Fruit fly (Drosophila melanogaster): Measurements from ENCODE around the gene PTPMT1.

The PTPMT1 gene

DNA sequence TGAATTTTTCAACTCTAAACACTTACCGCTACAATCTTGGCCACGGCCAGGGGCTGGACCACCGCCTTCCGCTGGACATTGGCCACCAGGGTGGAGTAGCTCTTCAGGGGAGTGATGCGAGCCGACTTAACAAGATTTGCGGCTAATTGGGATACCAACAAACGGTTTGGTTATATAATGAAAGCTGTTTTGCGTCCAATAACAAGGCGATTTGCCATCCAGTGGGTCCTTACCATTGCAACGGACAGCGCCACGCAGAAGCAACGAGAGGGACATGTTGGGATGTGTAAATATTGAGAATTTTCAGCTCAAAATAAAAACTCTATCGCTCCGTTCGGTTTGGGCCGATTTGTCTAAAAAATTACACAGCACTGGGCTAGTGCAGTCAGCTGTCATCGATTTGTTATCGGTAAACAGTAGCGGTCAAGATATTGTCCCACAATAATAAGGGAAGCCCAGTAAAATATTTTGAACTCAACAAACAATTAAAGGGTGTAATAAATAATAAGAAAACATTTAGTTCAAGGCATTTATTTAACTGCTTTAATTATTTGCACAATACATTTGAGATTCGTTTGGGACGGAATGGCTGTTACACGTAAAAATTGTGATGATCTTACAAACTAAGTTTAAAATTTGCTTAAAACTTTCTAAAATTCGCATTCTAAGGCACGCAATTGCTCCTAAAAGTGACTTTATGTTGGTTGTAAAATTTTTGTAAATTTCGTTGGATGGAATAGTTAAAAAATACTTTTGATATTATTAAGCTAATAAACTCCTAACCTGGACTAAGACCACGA is 2.3 kb downstream of the PTPMT1 start, which contains the start of gene SdhD (continued):
- no peak for TF ChIP-seq knrl (GFP tag; IDR thresholded peaks at IDR 0.05; ENCODE audit: partially characterized antibody)
- no peak for TF ChIP-seq chif (GFP tag; optimal IDR thresholded peaks at IDR 0.05)
- peak; percentile 46 for TF ChIP-seq Fer1 (GFP tag; optimal IDR thresholded peaks at IDR 0.05)
- TF ChIP-seq pnt (GFP tag; optimal IDR thresholded peaks at IDR 0.05): no peak
- TF ChIP-seq HLHmδ (GFP tag; optimal IDR thresholded peaks at IDR 0.05): no peak
- TF ChIP-seq CG32772 (GFP tag; IDR thresholded peaks at IDR 0.05): no peak
- no peak for TF ChIP-seq Mes4 (GFP tag; optimal IDR thresholded peaks at IDR 0.05)
- TF ChIP-seq Six4 (GFP tag; optimal IDR thresholded peaks at IDR 0.05): no peak
- TF ChIP-seq Dad (GFP tag; optimal IDR thresholded peaks at IDR 0.05): no peak
- no peak for TF ChIP-seq CG6683 (GFP tag; optimal IDR thresholded peaks at IDR 0.05)
- TF ChIP-seq D (optimal IDR thresholded peaks at IDR 0.05): no peak
- TF ChIP-seq D (GFP tag; optimal IDR thresholded peaks at IDR 0.05): no peak
- peak; percentile 56 for TF ChIP-seq CG9932 (GFP tag; IDR thresholded peaks at IDR 0.05)
- no peak for TF ChIP-seq crol (GFP tag; IDR thresholded peaks at IDR 0.05)
- peak; percentile 58 for TF ChIP-seq pzg (GFP tag; optimal IDR thresholded peaks at IDR 0.05)
- peak; percentile 23 for TF ChIP-seq Hsf (GFP tag; optimal IDR thresholded peaks at IDR 0.05)
- peak; percentile 75 for TF ChIP-seq YL-1 (GFP tag; optimal IDR thresholded peaks at IDR 0.05)
- TF ChIP-seq sd (tag; optimal IDR thresholded peaks at IDR 0.05): no peak
- no peak for TF ChIP-seq sens-2 (GFP tag; IDR thresholded peaks at IDR 0.05)
- TF ChIP-seq vnd (GFP tag; IDR thresholded peaks at IDR 0.05; ENCODE audit: partially characterized antibody): no peak
- TF ChIP-seq CG2129 (GFP tag; IDR thresholded peaks at IDR 0.05; ENCODE audit: partially characterized antibody): no peak
- TF ChIP-seq CG4328 (GFP tag; optimal IDR thresholded peaks at IDR 0.05): no peak
- no peak for TF ChIP-seq cas (GFP tag; IDR thresholded peaks at IDR 0.05)
- no peak for TF ChIP-seq pan (optimal IDR thresholded peaks at IDR 0.05)
- TF ChIP-seq pan (GFP tag; optimal IDR thresholded peaks at IDR 0.05 in 1 of 2, IDR thresholded peaks at IDR 0.05 in 1 of 2): no peak
- no peak for TF ChIP-seq CG13424 (tag; optimal IDR thresholded peaks at IDR 0.05)
- TF ChIP-seq CG17186 (GFP tag; optimal IDR thresholded peaks at IDR 0.05): no peak
- TF ChIP-seq wdn (GFP tag; IDR thresholded peaks at IDR 0.05): no peak
- TF ChIP-seq CG30020 (tag; optimal IDR thresholded peaks at IDR 0.05): peak; percentile 20
- peak; percentile 74 for TF ChIP-seq Ets65A (GFP tag)
- no peak for TF ChIP-seq ttk (GFP tag; IDR thresholded peaks at IDR 0.05)
- TF ChIP-seq CG7271 (tag; optimal IDR thresholded peaks at IDR 0.05): no peak
- TF ChIP-seq nerfin-1 (tag; optimal IDR thresholded peaks at IDR 0.05): no peak
- TF ChIP-seq zen (tag; optimal IDR thresholded peaks at IDR 0.05): peak; percentile 5
- TF ChIP-seq CG10431 (GFP tag; optimal IDR thresholded peaks at IDR 0.05): no peak
- TF ChIP-seq fd96Cb (tag; optimal IDR thresholded peaks at IDR 0.05): no peak
- TF ChIP-seq dmrt11E (tag; optimal IDR thresholded peaks at IDR 0.05): no peak
- TF ChIP-seq ind (GFP tag; optimal IDR thresholded peaks at IDR 0.05): peak; percentile 6
- no peak for TF ChIP-seq Hey (tag; optimal IDR thresholded peaks at IDR 0.05)
- no peak for TF ChIP-seq disco-r (GFP tag; optimal IDR thresholded peaks at IDR 0.05)
- peak; percentile 1 for TF ChIP-seq Mad (GFP tag; optimal IDR thresholded peaks at IDR 0.05)
- TF ChIP-seq corto (GFP tag; optimal IDR thresholded peaks at IDR 0.05): no peak
- TF ChIP-seq bowl (GFP tag; IDR thresholded peaks at IDR 0.05): no peak
- TF ChIP-seq sr (GFP tag; IDR thresholded peaks at IDR 0.05): no peak
- TF ChIP-seq CG1647 (GFP tag; optimal IDR thresholded peaks at IDR 0.05): no peak
- no peak for TF ChIP-seq lmd (GFP tag; IDR thresholded peaks at IDR 0.05)
- TF ChIP-seq sens (GFP tag): peak; percentile 86
- no peak for TF ChIP-seq usp (GFP tag; optimal IDR thresholded peaks at IDR 0.05)
- no peak for TF ChIP-seq CG5180 (GFP tag; optimal IDR thresholded peaks at IDR 0.05)
- TF ChIP-seq Xrp1 (GFP tag; IDR thresholded peaks at IDR 0.05): no peak
- no peak for TF ChIP-seq Max (GFP tag; optimal IDR thresholded peaks at IDR 0.05)
